Worm (Caenorhabditis elegans) whole organism, L3 larva: ENCODE results near the gene plpp-1.2.

ENCODE experiments used
- R02D3.7 ChIP-seq: fragments of 150-350 bp; optimal IDR thresholded peaks from 2 replicates; lab custom pipeline; 2014; ENCODE audit warnings: missing biosample characterization, missing genetic modification characterization
- ZK546.5 ChIP-seq: sonication (generic microtip); optimal IDR thresholded peaks from 2 replicates; lab custom pipeline; 2017; ENCODE audit warnings: missing biosample characterization, missing genetic modification characterization
- ama-1 ChIP-seq: fragments of 150-350 bp; optimal IDR thresholded peaks from 2 replicates; lab custom pipeline; 2018
- ceh-28 ChIP-seq: fragments of 150-350 bp; optimal IDR thresholded peaks from 2 replicates; lab custom pipeline; 2014; ENCODE audit warnings: missing biosample characterization, missing genetic modification reagents, missing genetic modification characterization
- ceh-9 ChIP-seq: sonication (generic microtip); optimal IDR thresholded peaks from 2 replicates; lab custom pipeline; 2018; ENCODE audit warnings: missing biosample characterization, missing genetic modification characterization
- daf-12 ChIP-seq: fragments of 150-350 bp; optimal IDR thresholded peaks from 2 replicates; lab custom pipeline; 2014; ENCODE audit warnings: missing biosample characterization, missing genetic modification reagents, missing genetic modification characterization
- egl-27 ChIP-seq: sonication (generic microtip); optimal IDR thresholded peaks from 4 replicates; lab custom pipeline; 2017; ENCODE audit warnings: missing biosample characterization, missing genetic modification reagents, missing genetic modification characterization
- egl-5 ChIP-seq: fragments of 150-350 bp; optimal IDR thresholded peaks from 2 replicates; lab custom pipeline; 2017; ENCODE audit warnings: missing biosample characterization, missing genetic modification reagents, missing genetic modification characterization, inconsistent platforms
- elt-1 ChIP-seq: fragments of 150-350 bp; optimal IDR thresholded peaks from 2 replicates; lab custom pipeline; 2014; ENCODE audit warnings: missing biosample characterization, missing genetic modification characterization
- elt-2 ChIP-seq: sonication (generic microtip); optimal IDR thresholded peaks from 2 replicates; lab custom pipeline; 2016; ENCODE audit warnings: missing genetic modification reagents, mild to moderate bottlenecking, missing genetic modification characterization, missing compliant biosample characterization
- elt-3 ChIP-seq, 3 experiments: fragments of 150-350 bp in 1 of 3; sonication (generic microtip) in 2 of 3; optimal IDR thresholded peaks; 2 replicates in 2 of 3; 4 replicates in 1 of 3; lab custom pipeline; 2014 to 2017; ENCODE audit warnings: missing biosample characterization in 3 of 3, missing genetic modification characterization in 3 of 3
- eor-1 ChIP-seq, 2 experiments: fragments of 150-350 bp; optimal IDR thresholded peaks; 2 replicates each; lab custom pipeline; 2014 to 2018; ENCODE audit warnings: missing biosample characterization in 2 of 2, missing genetic modification characterization in 2 of 2
- fkh-2 ChIP-seq: fragments of 150-350 bp; optimal IDR thresholded peaks from 2 replicates; lab custom pipeline; 2014; ENCODE audit warnings: missing biosample characterization, missing genetic modification reagents, missing genetic modification characterization
- fos-1 ChIP-seq: fragments of 150-350 bp; optimal IDR thresholded peaks from 2 replicates; lab custom pipeline; 2014; ENCODE audit warnings: missing biosample characterization, missing genetic modification characterization
- hmg-11 ChIP-seq: sonication (generic microtip); optimal IDR thresholded peaks from 2 replicates; lab custom pipeline; 2016; ENCODE audit warnings: missing genetic modification characterization, missing compliant biosample characterization
- jun-1 ChIP-seq: fragments of 150-350 bp; optimal IDR thresholded peaks from 2 replicates; lab custom pipeline; 2014; ENCODE audit warnings: missing biosample characterization, missing genetic modification reagents, missing genetic modification characterization
- lin-15B ChIP-seq: fragments of 150-350 bp; optimal IDR thresholded peaks from 2 replicates; lab custom pipeline; 2014; ENCODE audit warnings: missing biosample characterization, missing genetic modification characterization
- lin-39 ChIP-seq: fragments of 150-350 bp; optimal IDR thresholded peaks from 2 replicates; lab custom pipeline; 2018; ENCODE audit warnings: missing biosample characterization, missing genetic modification reagents, missing genetic modification characterization
- mml-1 ChIP-seq: fragments of 150-350 bp; sonication (generic microtip); optimal IDR thresholded peaks from 3 replicates; lab custom pipeline; 2014; ENCODE audit warnings: missing biosample characterization, missing genetic modification characterization
- nfya-1 ChIP-seq: sonication (generic microtip); optimal IDR thresholded peaks from 2 replicates; lab custom pipeline; 2017; ENCODE audit warnings: missing genetic modification characterization, mild to moderate bottlenecking, missing compliant biosample characterization, antibody characterized with exemption, moderate library complexity; ENCODE audit not compliant: insufficient read depth
- nhr-11 ChIP-seq: fragments of 150-350 bp; optimal IDR thresholded peaks from 2 replicates; lab custom pipeline; 2014; ENCODE audit warnings: missing biosample characterization, missing genetic modification characterization
- nhr-23 ChIP-seq: fragments of 150-350 bp; optimal IDR thresholded peaks from 2 replicates; lab custom pipeline; 2014; ENCODE audit warnings: missing biosample characterization, missing genetic modification reagents, missing genetic modification characterization
- nhr-25 ChIP-seq: sonication (generic microtip); optimal IDR thresholded peaks from 2 replicates; lab custom pipeline; 2017; ENCODE audit warnings: missing biosample characterization, missing genetic modification characterization
- nhr-43 ChIP-seq: sonication (generic microtip); optimal IDR thresholded peaks from 2 replicates; lab custom pipeline; 2016; ENCODE audit warnings: mild to moderate bottlenecking, missing genetic modification characterization, missing compliant biosample characterization; ENCODE audit not compliant: poor library complexity, severe bottlenecking
- nhr-77 ChIP-seq: fragments of 150-350 bp; optimal IDR thresholded peaks from 2 replicates; lab custom pipeline; 2014; ENCODE audit warnings: missing biosample characterization, missing genetic modification characterization
- pha-4 ChIP-seq: fragments of 150-350 bp; optimal IDR thresholded peaks from 2 replicates; lab custom pipeline; 2014; ENCODE audit warnings: missing biosample characterization, missing genetic modification reagents, missing genetic modification characterization
- pqm-1 ChIP-seq: fragments of 150-350 bp; optimal IDR thresholded peaks from 2 replicates; lab custom pipeline; 2017; ENCODE audit warnings: missing biosample characterization, missing genetic modification characterization, inconsistent platforms
- snpc-4 ChIP-seq: fragments of 150-350 bp; optimal IDR thresholded peaks from 2 replicates; lab custom pipeline; 2014; ENCODE audit warnings: missing biosample characterization, missing genetic modification characterization
- tbx-2 ChIP-seq: sonication (generic microtip); optimal IDR thresholded peaks from 2 replicates; lab custom pipeline; 2016; ENCODE audit warnings: mild to moderate bottlenecking, missing genetic modification characterization, missing compliant biosample characterization
- unc-39 ChIP-seq: sonication (generic microtip); optimal IDR thresholded peaks from 4 replicates; lab custom pipeline; 2017; ENCODE audit warnings: missing biosample characterization, missing genetic modification characterization
- unc-62 ChIP-seq: fragments of 150-350 bp; sonication (generic microtip); optimal IDR thresholded peaks from 4 replicates; lab custom pipeline; 2014; ENCODE audit warnings: missing biosample characterization, missing genetic modification reagents, missing genetic modification characterization
- zag-1 ChIP-seq: fragments of 150-350 bp; optimal IDR thresholded peaks from 2 replicates; lab custom pipeline; 2014; ENCODE audit warnings: missing biosample characterization, missing genetic modification characterization
- ztf-11 ChIP-seq: fragments of 150-350 bp; optimal IDR thresholded peaks from 2 replicates; lab custom pipeline; 2014; ENCODE audit warnings: missing biosample characterization, missing genetic modification characterization
- ztf-4 ChIP-seq: fragments of 150-350 bp; optimal IDR thresholded peaks from 2 replicates; lab custom pipeline; 2014; ENCODE audit warnings: missing biosample characterization, missing genetic modification characterization

plpp-1.2 gene

ce11 chrII:6521316-6521715 lies 36.0 kb downstream of the plpp-1.2 start, which contains the start of gene toe-2:
Gene toe-2 (minus strand): TSS chrII:6521385.
- TF ChIP-seq elt-2 (tag; lab: Kevin White, UChicago) = peak; percentile 55
- peak; percentile 18 for TF ChIP-seq pqm-1 (tag; lab: Kevin White, UChicago)
- no peak for TF ChIP-seq ztf-4 (tag; lab: Kevin White, UChicago)

- TF ChIP-seq nhr-43 (tag; lab: Kevin White, UChicago) (peak; percentile 19), lin-15B (tag; lab: Kevin White, UChicago) (no peak), ztf-11 (tag; lab: Kevin White, UChicago) (no peak), nhr-25 (tag; lab: Kevin White, UChicago) (peak; percentile 65), lin-39 (tag; lab: Kevin White, UChicago) (peak; percentile 30), pqm-1 (tag; lab: Kevin White, UChicago) (peak; percentile 25)
- TF ChIP-seq, all 47 proteins: peak for 4
Observed at ce11 chrII:6522622-6523254, 37.5 kb downstream of the plpp-1.2 start.

- TF ChIP-seq egl-5 = no peak
- no peak for TF ChIP-seq fkh-2
- no peak for TF ChIP-seq lin-15B (tag; lab: Kevin White, UChicago)
- TF ChIP-seq unc-39 = no peak
- no peak for TF ChIP-seq nhr-11 (tag; lab: Kevin White, UChicago)
- TF ChIP-seq pha-4 (tag; lab: Kevin White, UChicago) = no peak
- TF ChIP-seq pqm-1 (tag; lab: Kevin White, UChicago) = no peak
- TF ChIP-seq ZK546.5 (tag; lab: Kevin White, UChicago) = no peak
- no peak for TF ChIP-seq R02D3.7 (tag; lab: Kevin White, UChicago)
- TF ChIP-seq daf-12 (tag; lab: Kevin White, UChicago) = no peak
- TF ChIP-seq elt-1 (tag; lab: Kevin White, UChicago) = no peak
Observed at ce11 chrII:6523940-6524339, 38.7 kb downstream of the plpp-1.2 start.

- TF ChIP-seq pqm-1 (tag; lab: Kevin White, UChicago) (peak; percentile 28), egl-27 (no peak), elt-3 (tag; optimal IDR thresholded peaks at IDR 0.05; lab: Kevin White, UChicago) (no peak), eor-1 (tag; optimal IDR thresholded peaks at IDR 0.05; lab: Kevin White, UChicago) (no peak), elt-2 (tag; lab: Kevin White, UChicago) (peak; percentile 57), nhr-43 (tag; lab: Kevin White, UChicago) (no peak)
Observed at ce11 chrII:6524501-6524977, 39.3 kb downstream of the plpp-1.2 start, which contains the start of gene C56E6.2. Gene C56E6.2 (plus strand): TSS chrII:6524927.

- TF ChIP-seq eor-1 (tag; optimal IDR thresholded peaks at IDR 0.05; lab: Kevin White, UChicago) (no peak), jun-1 (tag; lab: Kevin White, UChicago) (no peak), pha-4 (tag; lab: Kevin White, UChicago) (peak; percentile 1), elt-2 (tag; lab: Kevin White, UChicago) (peak; percentile 1), ama-1 (lab: Kevin White, UChicago) (peak; percentile 67), R02D3.7 (tag; lab: Kevin White, UChicago) (no peak), ceh-28 (tag; lab: Kevin White, UChicago) (peak; percentile 30), mml-1 (tag; lab: Kevin White, UChicago) (no peak)
Observed at ce11 chrII:6526136-6526684, 40.9 kb downstream of the plpp-1.2 start.

ce11 chrII:6528629-6529028 lies 43.4 kb downstream of the plpp-1.2 start, which contains the start of gene C56E6.4:
Gene C56E6.4 (minus strand): TSS chrII:6528729.
- TF ChIP-seq nfya-1 (no peak), fos-1 (tag; lab: Kevin White, UChicago) (no peak), pha-4 (tag; lab: Kevin White, UChicago) (no peak), unc-39 (no peak), egl-27 (no peak), jun-1 (tag; lab: Kevin White, UChicago) (no peak), unc-62 (GFP tag; lab: Kevin White, UChicago) (no peak), snpc-4 (no peak), hmg-11 (tag; lab: Kevin White, UChicago) (no peak), tbx-2 (tag; lab: Kevin White, UChicago) (no peak), ztf-4 (tag; lab: Kevin White, UChicago) (no peak), egl-5 (no peak), lin-15B (tag; lab: Kevin White, UChicago) (no peak), nhr-77 (no peak), ZK546.5 (tag; lab: Kevin White, UChicago) (no peak), ceh-9 (tag; lab: Kevin White, UChicago) (no peak), nhr-23 (no peak), zag-1 (no peak)
